Worm (Caenorhabditis elegans) whole organism, L4/young adult: Measurements from ENCODE around the gene W01C8.1.

ENCODE experiments used
- dao-5 ChIP-seq: sonication (generic microtip); optimal IDR thresholded peaks from 2 replicates; lab custom pipeline; 2016; ENCODE audit warnings: missing genotype, missing genetic modification characterization, moderate library complexity, missing compliant biosample characterization
- him-1 ChIP-seq: sonication (generic microtip); optimal IDR thresholded peaks from 2 replicates; lab custom pipeline; 2016; ENCODE audit warnings: missing genotype, missing genetic modification reagents, missing genetic modification characterization, missing compliant biosample characterization

- TF ChIP-seq dao-5 (tag; lab: Kevin White, UChicago) (no peak), him-1 (tag; lab: Kevin White, UChicago) (no peak)
Measured at ce11 chrX:5692099-5692498, at the start of gene W01C8.1.
